Worm (Caenorhabditis elegans) whole organism, late embryonic: Measurements from ENCODE around the gene F46F5.1.
"Not testable (repeated sequence)": the region's sequence is repeated elsewhere in the genome, so short reads cannot be mapped to it uniquely, and the experiment has no call there.

Experiments used
- C38D4.7 ChIP-seq: fragments of 200-800 bp; sonication (Bioruptor generic); optimal IDR thresholded peaks from 2 replicates; lab custom pipeline; 2018; ENCODE audit warnings: mild to moderate bottlenecking, missing genetic modification characterization, moderate library complexity, missing compliant biosample characterization
- T23F11.4 ChIP-seq: fragments of 200-800 bp; sonication (Bioruptor generic); optimal IDR thresholded peaks from 2 replicates; lab custom pipeline; 2018; ENCODE audit warnings: mild to moderate bottlenecking, missing genetic modification characterization, missing compliant biosample characterization
- Y22D7AL.16 ChIP-seq: sonication (generic microtip); optimal IDR thresholded peaks from 2 replicates; lab custom pipeline; 2016; ENCODE audit warnings: missing genetic modification characterization, missing compliant biosample characterization
- ceh-18 ChIP-seq: sonication (generic microtip); optimal IDR thresholded peaks from 2 replicates; lab custom pipeline; 2016; ENCODE audit warnings: missing genetic modification characterization, missing compliant biosample characterization
- ceh-2 ChIP-seq: sonication (generic microtip); optimal IDR thresholded peaks from 2 replicates; lab custom pipeline; 2016; ENCODE audit warnings: missing genotype, missing genetic modification characterization, missing compliant biosample characterization
- ceh-22 ChIP-seq: sonication (generic microtip); optimal IDR thresholded peaks from 2 replicates; lab custom pipeline; 2017; ENCODE audit warnings: missing biosample characterization, missing genetic modification characterization
- ceh-24 ChIP-seq: sonication (generic microtip); optimal IDR thresholded peaks from 2 replicates; lab custom pipeline; 2016; ENCODE audit warnings: mild to moderate bottlenecking, missing genetic modification characterization, missing compliant biosample characterization
- ceh-31 ChIP-seq: sonication (generic microtip); optimal IDR thresholded peaks from 2 replicates; lab custom pipeline; 2016; ENCODE audit warnings: missing genetic modification characterization, missing compliant biosample characterization
- ceh-34 ChIP-seq: sonication (generic microtip); optimal IDR thresholded peaks from 2 replicates; lab custom pipeline; 2016; ENCODE audit warnings: mild to moderate bottlenecking, missing genetic modification characterization, missing compliant biosample characterization
- ceh-9 ChIP-seq: sonication (generic microtip); optimal IDR thresholded peaks from 2 replicates; lab custom pipeline; 2016; ENCODE audit warnings: mild to moderate bottlenecking, missing genetic modification characterization, inconsistent platforms, missing compliant biosample characterization
- che-1 ChIP-seq: sonication (generic microtip); optimal IDR thresholded peaks from 2 replicates; lab custom pipeline; 2016; ENCODE audit warnings: mild to moderate bottlenecking, missing genetic modification characterization, missing compliant biosample characterization
- dmd-4 ChIP-seq: sonication (generic microtip); optimal IDR thresholded peaks from 2 replicates; lab custom pipeline; 2016; ENCODE audit warnings: borderline replicate concordance, missing genetic modification characterization, missing compliant biosample characterization
- ets-4 ChIP-seq: sonication (generic microtip); optimal IDR thresholded peaks from 2 replicates; lab custom pipeline; 2016; ENCODE audit warnings: missing genetic modification characterization, missing compliant biosample characterization
- eyg-1 ChIP-seq: sonication (generic microtip); optimal IDR thresholded peaks from 2 replicates; lab custom pipeline; 2016; ENCODE audit warnings: missing genotype, missing genetic modification characterization, missing compliant biosample characterization
- fkh-10 ChIP-seq: fragments of 150-350 bp; optimal IDR thresholded peaks from 2 replicates; lab custom pipeline; 2014; ENCODE audit warnings: missing biosample characterization, missing genetic modification reagents, missing genetic modification characterization
- fkh-6 ChIP-seq: sonication (generic microtip); optimal IDR thresholded peaks from 2 replicates; lab custom pipeline; 2016; ENCODE audit warnings: missing genetic modification characterization, missing compliant biosample characterization
- gmeb-2 ChIP-seq: sonication (generic microtip); optimal IDR thresholded peaks from 2 replicates; lab custom pipeline; 2016; ENCODE audit warnings: missing genetic modification characterization, inconsistent platforms, missing compliant biosample characterization
- hlh-13 ChIP-seq: fragments of 200-800 bp; sonication (Bioruptor generic); optimal IDR thresholded peaks from 2 replicates; lab custom pipeline; 2018; ENCODE audit warnings: mild to moderate bottlenecking, missing genetic modification characterization, missing compliant biosample characterization
- hlh-15 ChIP-seq: sonication (generic microtip); optimal IDR thresholded peaks from 2 replicates; lab custom pipeline; 2016; ENCODE audit warnings: missing genetic modification characterization, missing compliant biosample characterization
- hlh-30 ChIP-seq: sonication (generic microtip); optimal IDR thresholded peaks from 2 replicates; lab custom pipeline; 2017; ENCODE audit warnings: antibody characterized with exemption, missing genetic modification characterization, missing compliant biosample characterization; ENCODE audit not compliant: insufficient read depth
- hlh-6 ChIP-seq: sonication (generic microtip); optimal IDR thresholded peaks from 2 replicates; lab custom pipeline; 2016; ENCODE audit warnings: missing genotype, missing genetic modification characterization, missing compliant biosample characterization
- nfya-1 ChIP-seq: sonication (generic microtip); optimal IDR thresholded peaks from 2 replicates; lab custom pipeline; 2017; ENCODE audit warnings: missing genetic modification characterization, mild to moderate bottlenecking, missing compliant biosample characterization, antibody characterized with exemption, moderate library complexity
- nhr-232 ChIP-seq: sonication (generic microtip); optimal IDR thresholded peaks from 2 replicates; lab custom pipeline; 2016; ENCODE audit warnings: missing genetic modification characterization, missing compliant biosample characterization
- npax-4 ChIP-seq: sonication (generic microtip); optimal IDR thresholded peaks from 2 replicates; lab custom pipeline; 2016; ENCODE audit warnings: missing genetic modification characterization, missing compliant biosample characterization
- pag-3 ChIP-seq: sonication (generic microtip); optimal IDR thresholded peaks from 2 replicates; lab custom pipeline; 2016; ENCODE audit warnings: missing compliant biosample characterization, missing genetic modification characterization, borderline replicate concordance
- pqm-1 ChIP-seq: sonication (generic microtip); optimal IDR thresholded peaks from 2 replicates; lab custom pipeline; 2016; ENCODE audit warnings: missing genetic modification characterization, missing compliant biosample characterization
- ref-2 ChIP-seq: sonication (generic microtip); optimal IDR thresholded peaks from 2 replicates; lab custom pipeline; 2016; ENCODE audit warnings: missing genetic modification characterization, missing compliant biosample characterization
- rnt-1 ChIP-seq: sonication (generic microtip); optimal IDR thresholded peaks from 2 replicates; lab custom pipeline; 2016; ENCODE audit warnings: missing genetic modification characterization, missing compliant biosample characterization
- sox-4 ChIP-seq: sonication (generic microtip); optimal IDR thresholded peaks from 2 replicates; lab custom pipeline; 2017; ENCODE audit warnings: mild to moderate bottlenecking, missing genetic modification characterization, inconsistent platforms, missing compliant biosample characterization
- syd-9 ChIP-seq: sonication (generic microtip); optimal IDR thresholded peaks from 2 replicates; lab custom pipeline; 2016; ENCODE audit warnings: mild to moderate bottlenecking, missing genetic modification characterization, moderate library complexity, missing compliant biosample characterization
- ttx-3 ChIP-seq: sonication (generic microtip); optimal IDR thresholded peaks from 2 replicates; lab custom pipeline; 2016; ENCODE audit warnings: missing genetic modification reagents, missing genetic modification characterization, missing compliant biosample characterization
- unc-42 ChIP-seq: sonication (generic microtip); optimal IDR thresholded peaks from 2 replicates; lab custom pipeline; 2016; ENCODE audit warnings: missing genotype, missing genetic modification characterization, missing compliant biosample characterization
- unc-55 ChIP-seq: sonication (generic microtip); optimal IDR thresholded peaks from 2 replicates; lab custom pipeline; 2017; ENCODE audit warnings: missing biosample characterization, missing genetic modification reagents, missing genetic modification characterization
- unc-86 ChIP-seq: sonication (generic microtip); optimal IDR thresholded peaks from 2 replicates; lab custom pipeline; 2016; ENCODE audit warnings: missing genetic modification characterization, missing compliant biosample characterization

F46F5.1 gene

DNA sequence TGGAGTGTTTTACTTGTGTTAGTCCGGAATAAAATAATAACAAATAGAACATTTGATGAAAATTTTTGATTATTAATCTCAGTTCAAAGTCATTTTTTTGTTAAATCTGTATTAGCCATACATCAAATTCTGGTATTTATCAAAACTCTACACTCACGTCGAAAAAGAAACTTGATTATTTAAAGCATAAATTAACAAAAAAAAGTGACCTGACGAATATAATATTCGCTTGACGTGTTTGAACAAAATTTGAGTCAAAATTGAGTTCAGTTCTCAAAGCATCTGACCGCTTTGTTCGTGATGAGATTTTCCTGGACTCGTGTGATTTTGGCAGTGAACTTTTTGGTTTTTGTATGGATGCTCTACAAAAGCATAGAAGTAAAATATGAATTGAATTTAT, 31.8 kb upstream of the F46F5.1 start, which contains the start of gene F46F5.10:
TSS of gene F46F5.10 (plus strand) at position 301 of the 400 bp plus-strand sequence.
- TF ChIP-seq ref-2 (tag; lab: Kevin White, UChicago) (no peak), pqm-1 (tag; lab: Kevin White, UChicago) (no peak), pag-3 (tag; lab: Kevin White, UChicago) (no peak), ceh-9 (tag; lab: Kevin White, UChicago) (no peak), gmeb-2 (tag; lab: Kevin White, UChicago) (no peak), ceh-24 (no peak), sox-4 (tag; lab: Kevin White, UChicago) (no peak), che-1 (no peak), ceh-2 (tag; lab: Kevin White, UChicago) (no peak), hlh-6 (tag; lab: Kevin White, UChicago) (no peak), npax-4 (no peak), Y22D7AL.16 (tag; lab: Kevin White, UChicago) (no peak), hlh-13 (GFP tag; lab: Kevin White, UChicago) (no peak), hlh-30 (tag; lab: Kevin White, UChicago) (no peak), ceh-18 (tag; lab: Kevin White, UChicago) (no peak), eyg-1 (no peak), unc-55 (GFP tag; lab: Kevin White, UChicago) (no peak), ceh-34 (tag; lab: Kevin White, UChicago) (no peak), fkh-6 (no peak)

ce11 chrII:822730-823129, 31.0 kb upstream of the F46F5.1 start, which contains the start of gene msrp-4:
msrp-4 (minus strand) TSS chrII:822830.
- TF ChIP-seq fkh-10 (GFP tag; lab: Kevin White, UChicago); ceh-22 (tag; lab: Kevin White, UChicago); C38D4.7 (GFP tag; lab: Kevin White, UChicago): not testable (repeated sequence)
- TF ChIP-seq, all 69 proteins: peak for 0; not testable (repeated sequence) for 69

DNA sequence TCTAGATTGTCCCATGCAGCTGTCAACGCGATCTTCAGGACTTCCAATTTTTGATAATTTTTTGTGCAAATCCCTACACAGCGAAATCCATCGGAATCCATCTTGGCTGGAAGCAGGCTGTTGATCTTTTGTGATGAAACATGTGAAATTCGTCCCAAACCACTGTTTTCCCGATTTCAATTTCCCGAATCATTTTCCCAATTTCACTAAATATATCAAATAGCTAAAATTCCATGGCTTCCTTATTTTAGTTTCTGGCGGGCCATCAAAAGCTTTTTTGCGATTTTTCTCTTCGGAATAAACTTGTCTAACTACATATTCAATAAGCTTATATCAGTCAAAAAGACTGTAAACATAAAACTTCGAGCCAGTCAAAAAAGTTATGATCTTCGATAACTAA, 29.8 kb upstream of the F46F5.1 start, which contains the start of gene F46F5.8:
TSS of gene F46F5.8 (minus strand) at position 101 of the 400 bp plus-strand sequence.
- TF ChIP-seq syd-9 (tag; lab: Kevin White, UChicago) (no peak), nfya-1 (tag; lab: Kevin White, UChicago) (no peak), ttx-3 (no peak), Y22D7AL.16 (tag; lab: Kevin White, UChicago) (no peak), sox-4 (tag; lab: Kevin White, UChicago) (no peak)

DNA sequence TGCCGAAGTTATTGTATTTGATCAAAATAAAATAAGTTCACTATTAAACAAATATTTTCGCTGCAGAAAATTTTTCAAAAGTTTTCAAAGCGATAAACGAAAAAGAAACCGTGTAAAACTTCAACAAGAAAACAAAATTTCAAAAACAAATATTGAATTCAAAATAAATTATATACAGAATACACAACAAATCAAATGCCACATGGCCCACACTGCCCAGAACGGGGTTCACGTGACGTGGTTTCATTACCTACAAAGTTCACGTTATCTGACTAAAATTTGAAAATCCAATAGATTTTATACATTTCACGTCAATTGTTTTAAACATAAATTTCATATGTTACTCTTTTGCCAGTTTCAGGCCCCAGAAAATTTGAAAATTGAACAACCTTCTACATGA, 28.8 kb upstream of the F46F5.1 start, which contains the start of gene F46F5.7:
TSS of gene F46F5.7 (minus strand) at position 101 of the 400 bp plus-strand sequence.
- TF ChIP-seq npax-4 (no peak), unc-42 (tag; lab: Kevin White, UChicago) (no peak), Y22D7AL.16 (tag; lab: Kevin White, UChicago) (no peak), unc-86 (tag; lab: Kevin White, UChicago) (no peak), ceh-31 (no peak), che-1 (no peak), syd-9 (tag; lab: Kevin White, UChicago) (no peak), ceh-18 (tag; lab: Kevin White, UChicago) (no peak), dmd-4 (tag; lab: Kevin White, UChicago) (no peak), pqm-1 (tag; lab: Kevin White, UChicago) (no peak), nhr-232 (tag; lab: Kevin White, UChicago) (no peak), ttx-3 (no peak), rnt-1 (tag; lab: Kevin White, UChicago) (no peak), C38D4.7 (GFP tag; lab: Kevin White, UChicago) (no peak), ets-4 (no peak), fkh-6 (no peak), T23F11.4 (GFP tag; lab: Kevin White, UChicago) (no peak), hlh-15 (tag; lab: Kevin White, UChicago) (no peak)
